Worm (Caenorhabditis elegans): ENCODE data around the gene F45E12.6.

DNA sequence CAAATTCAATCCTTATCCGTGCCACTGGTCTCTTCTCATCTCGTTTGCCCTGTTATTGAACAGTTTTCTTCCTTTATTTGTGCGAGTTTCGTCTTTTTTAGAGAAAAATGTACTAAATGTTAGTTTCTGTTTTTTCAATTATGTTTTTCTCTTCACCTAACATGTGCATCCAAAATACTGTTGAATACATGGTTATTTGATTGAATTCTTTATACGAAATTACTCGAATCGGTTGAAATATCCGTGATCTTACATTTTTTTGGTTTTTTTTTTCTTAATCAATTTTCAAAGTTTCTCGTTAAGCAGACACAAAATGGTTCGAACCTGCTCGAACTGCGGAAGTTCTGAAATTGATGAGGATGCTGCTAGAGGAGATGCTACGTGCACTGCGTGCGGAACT is 8.4 kb downstream of the F45E12.6 start, which contains the start of gene brf-1:
- TF ChIP-seq C34F6.9 (tag; optimal IDR thresholded peaks at IDR 0.05) (no peak), nhr-11 (tag; optimal IDR thresholded peaks at IDR 0.05) (no peak)

All from whole organism, L2 larva.